Fruit fly (Drosophila melanogaster): ENCODE measurements around the gene LanB2.

Gene LanB2

DNA sequence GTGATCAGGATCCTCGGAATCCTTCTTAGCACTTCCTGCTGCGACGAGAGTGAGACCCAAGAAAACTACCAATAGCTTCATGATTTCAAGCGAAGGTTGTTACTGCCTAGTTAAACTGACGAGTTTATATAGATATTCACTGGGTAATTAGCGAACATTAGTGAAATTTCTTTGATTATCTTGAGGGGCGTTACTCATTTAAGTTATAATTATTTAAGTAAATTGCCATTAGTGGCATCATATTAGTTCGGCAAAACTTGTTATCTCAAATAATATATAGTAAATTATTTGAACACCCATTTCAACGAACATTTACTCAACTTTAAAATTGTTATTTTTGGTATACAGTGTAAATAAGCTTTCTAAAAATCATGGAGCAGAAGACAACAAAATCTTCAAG, 13.5 kb upstream of the LanB2 start, which contains the start of the genes CG3088 and CG3306:
Gene CG3088 (minus strand): TSS at position 101 of the 400 bp plus-strand sequence.
Gene CG3306 (plus strand): TSS at position 299 of the 400 bp plus-strand sequence.
- no peak for TF ChIP-seq h (GFP tag; optimal IDR thresholded peaks at IDR 0.05)
- TF ChIP-seq ey (GFP tag; optimal IDR thresholded peaks at IDR 0.05) = no peak
- TF ChIP-seq CG9705 (GFP tag; optimal IDR thresholded peaks at IDR 0.05) = no peak
- no peak for TF ChIP-seq HLH106 (tag; optimal IDR thresholded peaks at IDR 0.05)
- no peak for TF ChIP-seq pan (optimal IDR thresholded peaks at IDR 0.05)
- no peak for TF ChIP-seq CrebA (GFP tag; optimal IDR thresholded peaks at IDR 0.05; ENCODE audit: borderline replicate concordance)
- TF ChIP-seq Abd-B (GFP tag; optimal IDR thresholded peaks at IDR 0.05) = no peak
- no peak for TF ChIP-seq brk (GFP tag; optimal IDR thresholded peaks at IDR 0.05)

DNA sequence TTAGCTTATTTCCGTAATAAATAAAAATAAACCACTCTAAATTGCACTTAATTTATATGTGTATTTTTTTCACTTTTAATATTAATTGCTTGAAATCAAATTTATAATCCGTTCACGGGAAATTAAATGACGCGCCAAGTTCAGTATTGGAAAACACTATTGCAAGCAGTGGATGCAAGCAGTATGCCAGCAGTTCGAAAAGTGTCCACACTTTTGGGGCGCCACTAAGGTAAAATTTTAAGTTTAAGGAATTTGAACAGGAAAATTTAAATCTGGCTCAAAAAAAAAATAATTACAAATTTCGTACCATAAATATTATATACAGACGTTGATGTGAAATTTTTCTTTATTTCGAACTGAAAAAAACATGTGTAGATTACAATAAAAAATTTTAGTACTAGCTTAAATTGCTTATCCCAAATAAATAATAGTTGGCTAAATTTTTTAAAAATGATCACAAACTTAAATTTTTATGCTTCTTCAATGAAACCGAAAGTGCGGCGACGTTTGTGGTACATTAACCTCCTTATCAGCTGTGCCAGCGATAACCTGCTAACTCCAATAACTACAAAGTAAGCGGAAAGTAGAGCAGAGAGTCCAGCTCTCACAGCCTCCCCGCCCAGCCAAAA, 640 bp upstream of the LanB2 start:
- TF ChIP-seq CG9705 (GFP tag; optimal IDR thresholded peaks at IDR 0.05) = peak; percentile 1
- no peak for TF ChIP-seq h (GFP tag; optimal IDR thresholded peaks at IDR 0.05)
- TF ChIP-seq dmrt93B (GFP tag; optimal IDR thresholded peaks at IDR 0.05) = peak; percentile 9
- peak; percentile 46 for TF ChIP-seq fru (GFP tag; optimal IDR thresholded peaks at IDR 0.05)
- TF ChIP-seq foxo (GFP tag; optimal IDR thresholded peaks at IDR 0.05) = peak in 1 of 2 experiments; percentile 35
- TF ChIP-seq Myc (optimal IDR thresholded peaks at IDR 0.05) = peak; percentile 11
- TF ChIP-seq Hr78 (GFP tag; optimal IDR thresholded peaks at IDR 0.05) = no peak
- peak; percentile 31 for TF ChIP-seq HLH106 (tag; optimal IDR thresholded peaks at IDR 0.05)

- TF ChIP-seq psq (GFP tag; optimal IDR thresholded peaks at IDR 0.05) (peak; percentile 82), OdsH (GFP tag; optimal IDR thresholded peaks at IDR 0.05) (no peak)
Measured at dm6 chr3L:9615443-9616141, 878 bp downstream of the LanB2 start.

dm6 chr3L:9624014-9624413, 9.3 kb downstream of the LanB2 start, which contains the start of gene CG3335:
CG3335 (plus strand) TSS chr3L:9624237.
- TF ChIP-seq HLH106 (tag; optimal IDR thresholded peaks at IDR 0.05) = no peak
- peak; percentile 12 for TF ChIP-seq Myc (optimal IDR thresholded peaks at IDR 0.05)
- no peak for TF ChIP-seq CG32264 (GFP tag; optimal IDR thresholded peaks at IDR 0.05)
- TF ChIP-seq psq (GFP tag; optimal IDR thresholded peaks at IDR 0.05) = no peak

- TF ChIP-seq Sp1 (GFP tag; optimal IDR thresholded peaks at IDR 0.05) (no peak), Hnf4 (GFP tag; optimal IDR thresholded peaks at IDR 0.05) (no peak), dl (GFP tag; optimal IDR thresholded peaks at IDR 0.05; ENCODE audit: insufficient read depth in 1 of 2, partially characterized antibody in 2 of 2) (no peak), N (GFP tag; optimal IDR thresholded peaks at IDR 0.05) (no peak), Jra (GFP tag; optimal IDR thresholded peaks at IDR 0.05) (no peak), dsf (GFP tag; optimal IDR thresholded peaks at IDR 0.05; ENCODE audit: borderline replicate concordance) (no peak), Hr78 (GFP tag; optimal IDR thresholded peaks at IDR 0.05) (no peak), dmrt93B (GFP tag; optimal IDR thresholded peaks at IDR 0.05) (no peak), sv (GFP tag; optimal IDR thresholded peaks at IDR 0.05) (no peak), Hr83 (GFP tag; optimal IDR thresholded peaks at IDR 0.05; ENCODE audit: poor library complexity, severe bottlenecking) (no peak)
Measured at dm6 chr3L:9628376-9628775, 13.7 kb downstream of the LanB2 start, which contains the start of gene Cyp40. Cyp40 (plus strand) TSS chr3L:9628676.

- TF ChIP-seq CG32264 (GFP tag; optimal IDR thresholded peaks at IDR 0.05) (no peak), foxo (GFP tag; optimal IDR thresholded peaks at IDR 0.05) (no peak), GATAd (GFP tag; optimal IDR thresholded peaks at IDR 0.05) (no peak), woc (GFP tag; optimal IDR thresholded peaks at IDR 0.05) (no peak), lola (GFP tag; optimal IDR thresholded peaks at IDR 0.05) (no peak), Hnf4 (GFP tag; optimal IDR thresholded peaks at IDR 0.05) (no peak), Dfd (GFP tag; optimal IDR thresholded peaks at IDR 0.05) (no peak), tai (GFP tag; optimal IDR thresholded peaks at IDR 0.05) (no peak), Sp1 (GFP tag; optimal IDR thresholded peaks at IDR 0.05) (no peak)
Measured at dm6 chr3L:9629093-9629492, 14.4 kb downstream of the LanB2 start, which contains the start of gene Or67b. Or67b (minus strand) TSS chr3L:9629193.
